ENCODE assay signal across 7 worm cellular contexts in the genomic region with DNA sequence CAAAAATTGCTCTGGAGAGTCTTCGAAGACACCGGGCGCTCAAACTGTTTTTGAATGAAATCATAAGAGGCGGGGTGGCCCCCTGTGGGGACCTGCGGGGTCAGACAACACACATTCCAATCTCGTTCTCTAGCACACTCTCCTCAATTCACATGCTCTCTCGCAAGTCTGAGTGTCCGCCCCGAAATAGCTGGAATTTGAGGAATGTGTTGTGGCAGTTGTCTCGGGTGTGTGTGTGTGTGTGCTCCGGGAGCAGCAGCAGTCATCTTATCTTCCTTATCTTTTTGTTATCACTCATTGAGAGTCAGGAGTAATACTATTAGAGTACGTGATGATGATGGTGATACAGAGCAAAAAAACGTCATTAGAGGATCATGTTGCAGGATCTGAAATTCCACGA.
TF ChIP-seq lines count a peak whose summit lies in the region.

No protein-coding gene starts in this region.

TF ChIP-seq in whole organism, L1 larva, 84 proteins besides CTCF, POLR2A, EP300 and RAD21 (continues in another document):
- no peak for TF ChIP-seq sup-37 (GFP tag; optimal IDR thresholded peaks at IDR 0.05; lab: Kevin White, UChicago)
- TF ChIP-seq ztf-4 (tag; optimal IDR thresholded peaks at IDR 0.05; lab: Kevin White, UChicago): peak; percentile 37
- TF ChIP-seq ceh-82 (tag; optimal IDR thresholded peaks at IDR 0.05; lab: Kevin White, UChicago): no peak
- TF ChIP-seq rnt-1 (tag; optimal IDR thresholded peaks at IDR 0.05; lab: Kevin White, UChicago): peak; percentile 85
- peak in 1 of 2 experiments; percentile 34 for TF ChIP-seq lin-35 (GFP tag; optimal IDR thresholded peaks at IDR 0.05; lab: Kevin White, UChicago)
- no peak for TF ChIP-seq ztf-11 (tag; optimal IDR thresholded peaks at IDR 0.05; lab: Kevin White, UChicago)
- TF ChIP-seq nhr-47 (tag; optimal IDR thresholded peaks at IDR 0.05; lab: Kevin White, UChicago): no peak
- no peak for TF ChIP-seq ama-1 (optimal IDR thresholded peaks at IDR 0.05; lab: Kevin White, UChicago)
- no peak for TF ChIP-seq mab-9 (GFP tag; IDR thresholded peaks at IDR 0.05; lab: Robert Waterston, UW)
- peak; percentile 10 for TF ChIP-seq lin-39 (tag; optimal IDR thresholded peaks at IDR 0.05; lab: Kevin White, UChicago)
- peak; percentile 72 for TF ChIP-seq lin-14 (GFP tag; optimal IDR thresholded peaks at IDR 0.05; lab: Kevin White, UChicago)
- peak; percentile 15 for TF ChIP-seq xbp-1 (tag; optimal IDR thresholded peaks at IDR 0.05; lab: Kevin White, UChicago)

TF ChIP-seq in whole organism, L2 larva, 48 proteins besides CTCF, POLR2A, EP300 and RAD21:
- TF ChIP-seq fos-1 (tag; optimal IDR thresholded peaks at IDR 0.05; lab: Kevin White, UChicago) (peak; percentile 72), nhr-129 (tag; optimal IDR thresholded peaks at IDR 0.05; lab: Kevin White, UChicago) (peak; percentile 61), lsy-2 (tag; optimal IDR thresholded peaks at IDR 0.05; lab: Kevin White, UChicago) (peak in 1 of 2 experiments; percentile 50), lin-39 (tag; optimal IDR thresholded peaks at IDR 0.05; lab: Kevin White, UChicago) (no peak), alr-1 (tag; optimal IDR thresholded peaks at IDR 0.05; lab: Kevin White, UChicago) (no peak), sma-9 (GFP tag; optimal IDR thresholded peaks at IDR 0.05; lab: Kevin White, UChicago) (peak; percentile 83), sma-9 (tag; optimal IDR thresholded peaks at IDR 0.05; lab: Kevin White, UChicago) (no peak), F13H6.1 (tag; optimal IDR thresholded peaks at IDR 0.05; lab: Kevin White, UChicago) (peak; percentile 71)

TF ChIP-seq in whole organism, L3 larva, 47 proteins besides CTCF, POLR2A, EP300 and RAD21 (continues in another document):
- TF ChIP-seq snpc-4 (tag; optimal IDR thresholded peaks at IDR 0.05; lab: Kevin White, UChicago): no peak
- TF ChIP-seq egl-5 (tag; optimal IDR thresholded peaks at IDR 0.05; lab: Kevin White, UChicago): peak; percentile 54
- no peak for TF ChIP-seq lin-15B (tag; optimal IDR thresholded peaks at IDR 0.05; lab: Kevin White, UChicago)
- no peak for TF ChIP-seq jun-1 (tag; optimal IDR thresholded peaks at IDR 0.05; lab: Kevin White, UChicago)
- TF ChIP-seq unc-39 (tag; optimal IDR thresholded peaks at IDR 0.05; lab: Kevin White, UChicago): no peak
- no peak for TF ChIP-seq nhr-237 (tag; optimal IDR thresholded peaks at IDR 0.05; lab: Kevin White, UChicago)
- TF ChIP-seq ZK546.5 (tag; optimal IDR thresholded peaks at IDR 0.05; lab: Kevin White, UChicago): no peak
- no peak for TF ChIP-seq ztf-11 (tag; optimal IDR thresholded peaks at IDR 0.05; lab: Kevin White, UChicago)
- TF ChIP-seq nhr-11 (tag; optimal IDR thresholded peaks at IDR 0.05; lab: Kevin White, UChicago): no peak
- no peak for TF ChIP-seq elt-3 (tag; optimal IDR thresholded peaks at IDR 0.05; lab: Kevin White, UChicago)
- no peak for TF ChIP-seq fos-1 (tag; optimal IDR thresholded peaks at IDR 0.05; lab: Kevin White, UChicago)
- no peak for TF ChIP-seq pha-4 (tag; optimal IDR thresholded peaks at IDR 0.05; lab: Kevin White, UChicago)
- TF ChIP-seq skn-1 (tag; optimal IDR thresholded peaks at IDR 0.05; lab: Kevin White, UChicago): no peak
- TF ChIP-seq hmg-11 (tag; optimal IDR thresholded peaks at IDR 0.05; lab: Kevin White, UChicago): no peak
- no peak for TF ChIP-seq R02D3.7 (tag; optimal IDR thresholded peaks at IDR 0.05; lab: Kevin White, UChicago)

TF ChIP-seq in whole organism, L4 larva, 104 proteins besides CTCF, POLR2A, EP300 and RAD21:
- TF ChIP-seq hlh-30 (tag; optimal IDR thresholded peaks at IDR 0.05; lab: Kevin White, UChicago; ENCODE audit: insufficient read depth): peak; percentile 60
- TF ChIP-seq egl-43 (GFP tag; IDR thresholded peaks at IDR 0.05; lab: Robert Waterston, UW): 0 out of 2 replicates have a peak, but pooled peaks have one; percentile 31
- TF ChIP-seq aha-1 (tag; lab: Kevin White, UChicago): peak; percentile 62
- 0 out of 2 replicates have a peak, but pooled peaks have one; percentile 4 for TF ChIP-seq zip-11 (GFP tag; IDR thresholded peaks at IDR 0.05; lab: Robert Waterston, UW)
- peak in 1 of 2 experiments; percentile 1 for TF ChIP-seq lsy-2 (tag; optimal IDR thresholded peaks at IDR 0.05; lab: Kevin White, UChicago)
- TF ChIP-seq arid-1 (GFP tag; conservative IDR thresholded peaks at IDR 0.05; lab: Robert Waterston, UW): no peak
- TF ChIP-seq pqm-1 (tag; optimal IDR thresholded peaks at IDR 0.05; lab: Kevin White, UChicago): peak; percentile 47
- peak; percentile 48 for TF ChIP-seq nhr-28 (tag; optimal IDR thresholded peaks at IDR 0.05; lab: Kevin White, UChicago)
- no peak for TF ChIP-seq spr-3 (GFP tag; optimal IDR thresholded peaks at IDR 0.05; lab: Kevin White, UChicago)
- TF ChIP-seq hlh-11 (tag; optimal IDR thresholded peaks at IDR 0.05; lab: Kevin White, UChicago): peak; percentile 67
- no peak for TF ChIP-seq lim-7 (GFP tag; IDR thresholded peaks at IDR 0.05; lab: Robert Waterston, UW)
- peak; percentile 22; the same call in 1 of the 2 replicates for TF ChIP-seq set-16 (GFP tag; IDR thresholded peaks at IDR 0.05; lab: Robert Waterston, UW)

TF ChIP-seq in whole organism, late embryonic, 69 proteins besides CTCF, POLR2A, EP300 and RAD21 (continues in another document):
- TF ChIP-seq unc-55 (GFP tag; optimal IDR thresholded peaks at IDR 0.05; lab: Kevin White, UChicago) (peak; percentile 15), nhr-232 (tag; optimal IDR thresholded peaks at IDR 0.05; lab: Kevin White, UChicago) (no peak), ref-2 (tag; optimal IDR thresholded peaks at IDR 0.05; lab: Kevin White, UChicago) (peak; percentile 37), lin-11 (tag; optimal IDR thresholded peaks at IDR 0.05; lab: Kevin White, UChicago) (no peak), hlh-6 (tag; optimal IDR thresholded peaks at IDR 0.05; lab: Kevin White, UChicago) (no peak), che-1 (tag; optimal IDR thresholded peaks at IDR 0.05; lab: Kevin White, UChicago) (no peak), syd-9 (tag; optimal IDR thresholded peaks at IDR 0.05; lab: Kevin White, UChicago) (no peak), fkh-10 (GFP tag; optimal IDR thresholded peaks at IDR 0.05; lab: Kevin White, UChicago) (no peak), ceh-2 (tag; optimal IDR thresholded peaks at IDR 0.05; lab: Kevin White, UChicago) (no peak), T23F11.4 (GFP tag; optimal IDR thresholded peaks at IDR 0.05; lab: Kevin White, UChicago) (no peak), C38D4.7 (GFP tag; optimal IDR thresholded peaks at IDR 0.05; lab: Kevin White, UChicago) (no peak), dve-1 (tag; optimal IDR thresholded peaks at IDR 0.05; lab: Kevin White, UChicago) (no peak), K09A11.1 (tag; optimal IDR thresholded peaks at IDR 0.05; lab: Kevin White, UChicago; ENCODE audit: insufficient read depth) (no peak), Y22D7AL.16 (tag; optimal IDR thresholded peaks at IDR 0.05; lab: Kevin White, UChicago) (no peak), K02D7.2 (tag; optimal IDR thresholded peaks at IDR 0.05; lab: Kevin White, UChicago) (no peak), elt-2 (tag; optimal IDR thresholded peaks at IDR 0.05; lab: Kevin White, UChicago) (peak; percentile 66)

TF ChIP-seq in whole organism, mixed stage, embryonic, 35 proteins besides CTCF, POLR2A, EP300 and RAD21:
- TF ChIP-seq mep-1 (tag; optimal IDR thresholded peaks at IDR 0.05; lab: Kevin White, UChicago) (no peak), cnd-1 (tag; optimal IDR thresholded peaks at IDR 0.05; lab: Kevin White, UChicago) (no peak), ceh-43 (GFP tag; optimal IDR thresholded peaks at IDR 0.05; lab: Kevin White, UChicago) (no peak), nhr-12 (tag; optimal IDR thresholded peaks at IDR 0.05; lab: Kevin White, UChicago) (no peak), unc-120 (tag; optimal IDR thresholded peaks at IDR 0.05; lab: Kevin White, UChicago; ENCODE audit: poor library complexity, severe bottlenecking) (peak; percentile 68), unc-62 (GFP tag; optimal IDR thresholded peaks at IDR 0.05; lab: Kevin White, UChicago) (peak; percentile 27), ces-1 (GFP tag; optimal IDR thresholded peaks at IDR 0.05; lab: Kevin White, UChicago) (no peak), hlh-1 (tag; optimal IDR thresholded peaks at IDR 0.05; lab: Kevin White, UChicago) (peak; percentile 76), blmp-1 (tag; optimal IDR thresholded peaks at IDR 0.05; lab: Kevin White, UChicago) (no peak), nhr-237 (tag; optimal IDR thresholded peaks at IDR 0.05; lab: Kevin White, UChicago) (no peak)

TF ChIP-seq in whole organism, young adult, 124 proteins besides CTCF, POLR2A, EP300 and RAD21:
- TF ChIP-seq ztf-6 (GFP tag; IDR thresholded peaks at IDR 0.05; lab: Robert Waterston, UW) (0 out of 2 replicates have a peak, but pooled peaks have one; percentile 18), hmg-1.2 (GFP tag; IDR thresholded peaks at IDR 0.05; lab: Robert Waterston, UW) (peak; percentile 33; the same call in 1 of the 2 replicates), nfya-2 (GFP tag; IDR thresholded peaks at IDR 0.05; lab: Robert Waterston, UW) (no peak), zfh-2 (GFP tag; conservative IDR thresholded peaks at IDR 0.05; lab: Robert Waterston, UW) (peak; percentile 53)
